Worm (Caenorhabditis elegans): ENCODE measurements around the gene ceh-30.

ce11 chrX:3029030-3029429, 34.3 kb upstream of the ceh-30 start, which contains the start of gene M02F4.1:
- TF ChIP-seq unc-39 (tag; optimal IDR thresholded peaks at IDR 0.05) (no peak), snpc-4 (tag; optimal IDR thresholded peaks at IDR 0.05) (no peak), drap-1 (GFP tag; optimal IDR thresholded peaks at IDR 0.05) (no peak), unc-62 (GFP tag; optimal IDR thresholded peaks at IDR 0.05) (no peak), nhr-2 (tag; optimal IDR thresholded peaks at IDR 0.05) (no peak), nhr-12 (tag; optimal IDR thresholded peaks at IDR 0.05) (no peak), nhr-237 (tag; optimal IDR thresholded peaks at IDR 0.05) (no peak), ztf-11 (tag; optimal IDR thresholded peaks at IDR 0.05) (no peak), zip-8 (tag; optimal IDR thresholded peaks at IDR 0.05) (no peak), lsy-2 (tag; optimal IDR thresholded peaks at IDR 0.05) (no peak), sem-2 (GFP tag; optimal IDR thresholded peaks at IDR 0.05) (no peak), nhr-76 (tag; optimal IDR thresholded peaks at IDR 0.05) (no peak), ceh-43 (GFP tag; optimal IDR thresholded peaks at IDR 0.05) (no peak), nhr-28 (tag; optimal IDR thresholded peaks at IDR 0.05) (no peak)

Measured in whole organism, mixed stage, embryonic.